Fruit fly (Drosophila melanogaster): ENCODE data around the gene Npc2c.

Npc2c gene

dm6 chr3R:10109938-10110337 lies 49.9 kb downstream of the Npc2c start, which contains the start of gene Fmr1 (continued):
- TF ChIP-seq grau (tag; optimal IDR thresholded peaks at IDR 0.05) (peak; percentile 65), CG11085 (GFP tag; IDR thresholded peaks at IDR 0.05) (no peak), zf30C (GFP tag; optimal IDR thresholded peaks at IDR 0.05) (no peak), Poxn (GFP tag; IDR thresholded peaks at IDR 0.05) (no peak), CG6813 (GFP tag; optimal IDR thresholded peaks at IDR 0.05) (no peak), HLHmδ (GFP tag; optimal IDR thresholded peaks at IDR 0.05) (no peak), CG30403 (GFP tag; optimal IDR thresholded peaks at IDR 0.05) (peak; percentile 58), CG15269 (tag; optimal IDR thresholded peaks at IDR 0.05) (peak; percentile 45), CG6254 (GFP tag; optimal IDR thresholded peaks at IDR 0.05) (no peak), CG32772 (GFP tag; IDR thresholded peaks at IDR 0.05) (no peak), Doc2 (GFP tag; IDR thresholded peaks at IDR 0.05) (no peak), ranshi (GFP tag; IDR thresholded peaks at IDR 0.05) (no peak), ttk (GFP tag; IDR thresholded peaks at IDR 0.05) (no peak), CG1832 (GFP tag; optimal IDR thresholded peaks at IDR 0.05) (no peak), CG7372 (GFP tag; IDR thresholded peaks at IDR 0.05) (0 out of 2 replicates have a peak, but pooled peaks have one; percentile 33), nerfin-1 (tag; optimal IDR thresholded peaks at IDR 0.05) (peak; percentile 24), az2 (GFP tag; optimal IDR thresholded peaks at IDR 0.05) (peak; percentile 26), Lim3 (GFP tag; IDR thresholded peaks at IDR 0.05) (no peak), Atf6 (GFP tag; IDR thresholded peaks at IDR 0.05) (peak; percentile 40; the same call in 1 of the 2 replicates), odd (GFP tag; optimal IDR thresholded peaks at IDR 0.05) (no peak), sob (GFP tag; IDR thresholded peaks at IDR 0.05) (0 out of 2 replicates have a peak, but pooled peaks have one; percentile 12), z (GFP tag; IDR thresholded peaks at IDR 0.05) (no peak), CG4360 (GFP tag; IDR thresholded peaks at IDR 0.05) (no peak), Med (GFP tag) (peak; percentile 95), klu (GFP tag; IDR thresholded peaks at IDR 0.05) (0 out of 2 replicates have a peak, but pooled peaks have one; percentile 28), CG7556 (GFP tag; optimal IDR thresholded peaks at IDR 0.05) (no peak), Atf-2 (GFP tag; optimal IDR thresholded peaks at IDR 0.05) (peak; percentile 29), Ets97D (GFP tag; optimal IDR thresholded peaks at IDR 0.05) (peak; percentile 96), dimm (GFP tag; IDR thresholded peaks at IDR 0.05) (no peak), CG12744 (GFP tag; optimal IDR thresholded peaks at IDR 0.05) (peak; percentile 56), CG42726 (GFP tag; IDR thresholded peaks at IDR 0.05; ENCODE audit: partially characterized antibody) (no peak), ems (GFP tag; optimal IDR thresholded peaks at IDR 0.05) (peak; percentile 27), BtbVII (GFP tag; optimal IDR thresholded peaks at IDR 0.05) (no peak), ERR (GFP tag; optimal IDR thresholded peaks at IDR 0.05) (peak; percentile 21), CG1024 (GFP tag; IDR thresholded peaks at IDR 0.05) (no peak), ash1 (GFP tag; optimal IDR thresholded peaks at IDR 0.05) (no peak), CG12299 (tag; optimal IDR thresholded peaks at IDR 0.05) (peak; percentile 42), D19B (GFP tag; optimal IDR thresholded peaks at IDR 0.05) (no peak), fd102C (GFP tag; optimal IDR thresholded peaks at IDR 0.05) (no peak), Hsf (GFP tag; optimal IDR thresholded peaks at IDR 0.05) (peak; percentile 52), seq (GFP tag; IDR thresholded peaks at IDR 0.05) (no peak), Myb (GFP tag; optimal IDR thresholded peaks at IDR 0.05) (peak; percentile 99), CG5180 (GFP tag; optimal IDR thresholded peaks at IDR 0.05) (no peak), H15 (GFP tag; IDR thresholded peaks at IDR 0.05) (no peak), tio (GFP tag; optimal IDR thresholded peaks at IDR 0.05) (peak; percentile 22), slou (GFP tag; optimal IDR thresholded peaks at IDR 0.05) (no peak), CG9727 (GFP tag; optimal IDR thresholded peaks at IDR 0.05) (peak; percentile 17), trem (tag; optimal IDR thresholded peaks at IDR 0.05) (peak; percentile 89), D (optimal IDR thresholded peaks at IDR 0.05) (peak; percentile 71), D (GFP tag; optimal IDR thresholded peaks at IDR 0.05) (no peak), tna (GFP tag; IDR thresholded peaks at IDR 0.05; ENCODE audit: partially characterized antibody) (no peak), HLH3B (GFP tag; IDR thresholded peaks at IDR 0.05) (no peak)

Measured in whole organism, embryonic.